Fruit fly (Drosophila melanogaster) whole organism, wandering third instar larva: Measurements from ENCODE around the gene BNIP3.

Experiments used
- Abd-B ChIP-seq: fragments of >200 bp; optimal IDR thresholded peaks from 2 replicates; lab custom pipeline; 2017; ENCODE audit warnings: missing biosample characterization, missing genetic modification characterization
- CG32264 ChIP-seq: fragments of 200-800 bp; sonication (Bioruptor generic); optimal IDR thresholded peaks from 2 replicates; lab custom pipeline; 2016; ENCODE audit warnings: missing biosample characterization, missing genetic modification characterization
- CrebA ChIP-seq: fragments of 200-800 bp; sonication (Bioruptor generic); optimal IDR thresholded peaks from 2 replicates; lab custom pipeline; 2016; ENCODE audit warnings: missing biosample characterization, mild to moderate bottlenecking, missing genetic modification characterization, borderline replicate concordance
- Dif ChIP-seq: fragments of 200-275, 200-300 bp; sonication (Bioruptor generic); optimal IDR thresholded peaks from 2 replicates; lab custom pipeline; 2018; ENCODE audit warnings: missing biosample characterization, missing genetic modification characterization; ENCODE audit not compliant: partially characterized antibody
- GATAd ChIP-seq: sonication (Bioruptor generic); optimal IDR thresholded peaks from 2 replicates; lab custom pipeline; 2016; ENCODE audit warnings: missing biosample characterization, missing genetic modification characterization
- HLH106 ChIP-seq: fragments of 200-800 bp; optimal IDR thresholded peaks from 3 replicates; lab custom pipeline; 2019; ENCODE audit warnings: missing biosample characterization, mild to moderate bottlenecking, missing genetic modification characterization, moderate library complexity
- Hnf4 ChIP-seq: fragments of 200-800 bp; sonication (Bioruptor generic); optimal IDR thresholded peaks from 2 replicates; lab custom pipeline; 2016; ENCODE audit warnings: missing biosample characterization, mild to moderate bottlenecking, missing genetic modification characterization
- Hr78 ChIP-seq: fragments of >200 bp; optimal IDR thresholded peaks from 2 replicates; lab custom pipeline; 2017; ENCODE audit warnings: missing biosample characterization, missing genetic modification characterization
- Jra ChIP-seq: sonication (Bioruptor generic); optimal IDR thresholded peaks from 2 replicates; lab custom pipeline; 2016; ENCODE audit warnings: missing biosample characterization, missing genetic modification characterization
- Myc ChIP-seq: fragments of >200 bp; optimal IDR thresholded peaks from 2 replicates; lab custom pipeline; 2017
- N ChIP-seq: fragments of >200 bp; optimal IDR thresholded peaks from 2 replicates; lab custom pipeline; 2018; ENCODE audit warnings: missing biosample characterization, missing external identifiers, missing genetic modification characterization
- Rel ChIP-seq, 2 experiments: fragments of 200-800 bp; sonication (Bioruptor generic) in 1 of 2; optimal IDR thresholded peaks; 2 replicates in 1 of 2; 3 replicates in 1 of 2; lab custom pipeline; 2016 to 2019; ENCODE audit warnings: mild to moderate bottlenecking in 2 of 2, missing biosample characterization in 2 of 2, missing genetic modification characterization in 2 of 2, moderate library complexity in 1 of 2
- Sp1 ChIP-seq: fragments of 200-800 bp; sonication (Bioruptor generic); optimal IDR thresholded peaks from 3 replicates; lab custom pipeline; 2019; ENCODE audit warnings: missing biosample characterization, mild to moderate bottlenecking, missing genetic modification characterization, moderate library complexity
- br ChIP-seq: fragments of 200-800 bp; sonication (Bioruptor generic); optimal IDR thresholded peaks from 2 replicates; lab custom pipeline; 2016; ENCODE audit warnings: missing biosample characterization, missing genetic modification characterization
- dl ChIP-seq, 2 experiments: fragments of 175-275, 200-275 bp in 1 of 2; fragments of 200-275 bp in 1 of 2; sonication (Bioruptor generic); optimal IDR thresholded peaks; lab custom pipeline; 2018; ENCODE audit warnings: mild to moderate bottlenecking in 2 of 2, missing biosample characterization in 2 of 2, missing genetic modification characterization in 2 of 2, moderate library complexity in 2 of 2; ENCODE audit not compliant: partially characterized antibody in 2 of 2, insufficient read depth in 1 of 2
- dmrt93B ChIP-seq: fragments of 200-800 bp; sonication (Bioruptor generic); optimal IDR thresholded peaks from 2 replicates; lab custom pipeline; 2018; ENCODE audit warnings: missing biosample characterization, mild to moderate bottlenecking, missing genetic modification characterization
- dsf ChIP-seq: sonication (Bioruptor generic); optimal IDR thresholded peaks from 2 replicates; lab custom pipeline; 2016; ENCODE audit warnings: missing biosample characterization, missing genetic modification characterization, borderline replicate concordance
- ey ChIP-seq: fragments of 200-800 bp; sonication (Bioruptor generic); optimal IDR thresholded peaks from 2 replicates; lab custom pipeline; 2016; ENCODE audit warnings: missing biosample characterization, missing genetic modification characterization
- fru ChIP-seq: fragments of 200-800 bp; sonication (Bioruptor generic); optimal IDR thresholded peaks from 3 replicates; lab custom pipeline; 2016; ENCODE audit warnings: missing biosample characterization, mild to moderate bottlenecking, missing genetic modification characterization
- h ChIP-seq: fragments of 200-800 bp; sonication (Bioruptor generic); optimal IDR thresholded peaks from 3 replicates; lab custom pipeline; 2016; ENCODE audit warnings: missing biosample characterization, mild to moderate bottlenecking, missing genetic modification characterization
- jim ChIP-seq: fragments of 175-275, 200-325 bp; sonication (Bioruptor generic); optimal IDR thresholded peaks from 2 replicates; lab custom pipeline; 2016; ENCODE audit warnings: missing biosample characterization, mild to moderate bottlenecking, missing genetic modification characterization
- pan ChIP-seq: fragments of >200 bp; optimal IDR thresholded peaks from 2 replicates; lab custom pipeline; 2017
- psq ChIP-seq: fragments of 200-800 bp; sonication (Bioruptor generic); optimal IDR thresholded peaks from 3 replicates; lab custom pipeline; 2017; ENCODE audit warnings: missing biosample characterization, mild to moderate bottlenecking, missing genetic modification characterization, moderate library complexity
- sage ChIP-seq: fragments of 200-800 bp; sonication (Bioruptor generic); optimal IDR thresholded peaks from 2 replicates; lab custom pipeline; 2016; ENCODE audit warnings: missing biosample characterization, mild to moderate bottlenecking, missing genetic modification characterization
- sv ChIP-seq: fragments of 200-800 bp; sonication (Bioruptor generic); optimal IDR thresholded peaks from 3 replicates; lab custom pipeline; 2016; ENCODE audit warnings: missing biosample characterization, missing genetic modification characterization
- tai ChIP-seq: sonication (Bioruptor generic); optimal IDR thresholded peaks from 2 replicates; lab custom pipeline; 2016; ENCODE audit warnings: missing biosample characterization, missing genetic modification characterization
- usp ChIP-seq: fragments of >200 bp; optimal IDR thresholded peaks from 2 replicates; lab custom pipeline; 2017; ENCODE audit warnings: missing biosample characterization, missing genetic modification characterization
- woc ChIP-seq: sonication (Bioruptor generic); optimal IDR thresholded peaks from 2 replicates; lab custom pipeline; 2016; ENCODE audit warnings: missing biosample characterization, mild to moderate bottlenecking, missing genetic modification characterization

The BNIP3 gene

DNA sequence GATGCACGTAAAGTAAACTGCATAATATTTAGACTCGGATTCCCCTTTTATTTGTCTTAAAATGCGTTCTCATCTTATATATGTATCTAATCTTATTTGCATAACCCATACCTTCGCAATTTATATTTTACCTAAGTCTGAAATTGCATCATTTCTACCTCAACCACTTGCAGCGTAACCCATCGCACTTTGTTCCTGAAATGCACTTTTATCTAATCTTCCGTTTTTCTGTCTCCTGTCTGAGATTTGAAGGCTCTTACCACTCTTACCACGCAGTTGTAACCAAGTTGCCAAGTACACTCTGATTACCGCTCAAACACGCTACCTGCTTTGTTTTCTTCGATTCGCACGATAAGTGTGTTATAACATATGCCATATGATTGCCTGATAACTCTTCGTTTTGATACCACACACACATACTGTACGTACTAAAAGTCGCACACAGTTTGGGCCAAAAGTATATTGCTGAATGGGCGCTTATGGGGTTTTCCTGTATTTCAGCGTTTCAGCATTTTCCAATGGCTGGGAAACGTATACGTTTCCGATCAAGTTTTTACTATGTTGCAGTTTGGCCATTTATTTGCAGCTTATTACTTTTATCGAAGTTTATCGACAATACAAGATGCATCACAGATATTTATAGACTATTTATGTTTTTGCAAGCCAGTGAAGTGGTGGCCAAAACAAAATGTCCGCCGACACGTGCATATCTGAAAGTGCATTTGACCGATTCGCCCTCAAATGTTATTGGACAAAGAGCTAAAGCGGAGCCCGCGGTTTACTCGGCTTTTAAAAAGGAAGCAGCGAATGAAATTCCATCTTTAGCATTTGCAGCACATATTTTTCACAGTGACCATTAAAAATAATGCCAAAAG is 20.2 kb upstream of the BNIP3 start:
- TF ChIP-seq dmrt93B (GFP tag; lab: Kevin White, UChicago) (no peak), ey (peak; percentile 2), br (GFP tag; lab: Kevin White, UChicago) (no peak), sv (GFP tag; lab: Kevin White, UChicago) (no peak), sage (no peak), Hnf4 (no peak), HLH106 (tag; lab: Kevin White, UChicago) (no peak), h (GFP tag; lab: Kevin White, UChicago) (peak; percentile 1), Myc (lab: Kevin White, UChicago) (no peak)

DNA sequence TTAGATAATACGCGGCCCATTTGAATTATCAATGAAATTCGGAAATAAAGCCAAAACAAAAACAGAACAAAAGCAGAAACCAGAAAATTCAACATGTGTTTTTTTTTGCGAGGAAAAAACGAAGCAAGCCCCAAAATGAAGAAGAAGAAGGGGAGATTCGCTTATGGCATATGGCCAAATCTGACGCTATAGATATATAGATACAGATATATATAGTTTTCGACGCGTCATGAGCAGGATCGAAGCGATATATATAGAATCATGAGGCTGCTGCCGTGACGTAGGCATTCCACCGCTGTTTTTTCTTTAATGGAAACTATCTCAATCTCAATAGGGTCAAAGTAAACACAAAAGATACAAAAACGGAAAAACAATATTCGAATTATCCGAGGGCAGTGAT is 19.3 kb upstream of the BNIP3 start:
- no peak for TF ChIP-seq Hnf4
- no peak for TF ChIP-seq GATAd (GFP tag; lab: Kevin White, UChicago)
- TF ChIP-seq Jra, result no peak
- no peak for TF ChIP-seq CrebA (GFP tag; lab: Kevin White, UChicago)
- TF ChIP-seq dl (GFP tag; optimal IDR thresholded peaks at IDR 0.05; lab: Kevin White, UChicago; ENCODE audit: insufficient read depth in 1 of 2, partially characterized antibody in 2 of 2), result no peak
- TF ChIP-seq dmrt93B (GFP tag; lab: Kevin White, UChicago), result no peak
- TF ChIP-seq sv (GFP tag; lab: Kevin White, UChicago), result no peak
- TF ChIP-seq N (GFP tag; lab: Kevin White, UChicago), result no peak
- TF ChIP-seq h (GFP tag; lab: Kevin White, UChicago), result no peak
- TF ChIP-seq Sp1 (GFP tag; lab: Kevin White, UChicago), result no peak
- no peak for TF ChIP-seq psq (GFP tag; lab: Kevin White, UChicago)
- TF ChIP-seq woc, result no peak
- TF ChIP-seq jim, result no peak

DNA sequence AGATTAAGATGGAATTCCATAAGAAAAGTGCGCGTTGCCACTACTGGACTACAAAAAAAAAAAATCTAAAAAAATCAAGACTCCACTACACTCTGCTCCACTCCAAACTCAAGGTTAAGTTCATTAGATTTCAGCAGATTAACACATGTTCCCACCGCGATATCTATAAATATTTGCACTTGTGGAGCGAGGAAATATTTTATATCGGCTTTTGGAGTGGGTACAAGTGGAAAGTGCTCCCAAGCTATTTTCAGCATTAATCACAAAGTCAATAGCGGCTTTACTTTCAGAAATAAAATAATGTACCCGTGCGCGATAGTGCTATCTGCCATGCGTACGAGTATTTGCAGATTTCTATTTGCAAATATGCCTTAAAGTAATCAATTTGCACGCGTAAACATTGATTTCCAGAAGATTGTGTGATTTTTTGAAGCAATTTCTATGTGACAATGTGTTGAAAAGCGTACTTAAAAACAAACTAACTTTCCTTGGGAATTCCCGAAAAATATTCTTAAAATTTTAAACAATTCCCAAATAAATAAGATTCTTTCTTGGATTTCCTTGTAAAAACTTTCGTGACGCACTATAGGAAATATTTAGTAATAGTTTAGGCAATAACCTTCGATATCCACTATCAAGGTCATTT is 18.6 kb upstream of the BNIP3 start:
- TF ChIP-seq ey (no peak), N (GFP tag; lab: Kevin White, UChicago) (no peak), psq (GFP tag; lab: Kevin White, UChicago) (no peak), tai (GFP tag; lab: Kevin White, UChicago) (no peak)

DNA sequence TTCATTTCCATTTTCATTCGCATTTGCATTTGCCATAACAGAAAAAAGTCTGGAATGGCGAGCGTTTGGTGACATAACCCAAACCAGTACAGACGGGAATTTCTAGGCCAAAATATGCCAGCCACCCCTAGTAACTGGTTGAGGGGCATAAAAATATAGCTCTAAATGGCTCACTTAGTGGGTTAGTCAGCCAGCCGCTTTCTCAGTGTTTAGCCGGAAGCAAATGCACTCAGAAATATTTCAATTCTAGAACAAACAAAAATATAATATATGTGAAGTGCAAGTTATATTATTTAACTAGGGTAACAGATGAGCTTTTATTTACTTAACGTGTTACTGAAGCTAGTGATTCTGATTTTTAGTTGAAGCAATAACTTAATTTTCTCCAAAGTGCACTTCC is 17.7 kb upstream of the BNIP3 start:
- TF ChIP-seq psq (GFP tag; lab: Kevin White, UChicago), result no peak
- no peak for TF ChIP-seq br (GFP tag; lab: Kevin White, UChicago)
- TF ChIP-seq usp (GFP tag; lab: Kevin White, UChicago), result no peak
- no peak for TF ChIP-seq fru
- TF ChIP-seq sv (GFP tag; lab: Kevin White, UChicago), result no peak
- TF ChIP-seq jim, result no peak
- no peak for TF ChIP-seq Jra
- no peak for TF ChIP-seq Hr78 (GFP tag; lab: Kevin White, UChicago)
- no peak for TF ChIP-seq Myc (lab: Kevin White, UChicago)
- TF ChIP-seq Abd-B (GFP tag; lab: Kevin White, UChicago), result no peak
- TF ChIP-seq pan (lab: Kevin White, UChicago), result no peak
- TF ChIP-seq Dif (GFP tag; lab: Kevin White, UChicago), result no peak
- no peak for TF ChIP-seq GATAd (GFP tag; lab: Kevin White, UChicago)
- TF ChIP-seq Rel (GFP tag; optimal IDR thresholded peaks at IDR 0.05; lab: Kevin White, UChicago), result no peak
- TF ChIP-seq Rel (tag; optimal IDR thresholded peaks at IDR 0.05; lab: Kevin White, UChicago), result no peak

DNA sequence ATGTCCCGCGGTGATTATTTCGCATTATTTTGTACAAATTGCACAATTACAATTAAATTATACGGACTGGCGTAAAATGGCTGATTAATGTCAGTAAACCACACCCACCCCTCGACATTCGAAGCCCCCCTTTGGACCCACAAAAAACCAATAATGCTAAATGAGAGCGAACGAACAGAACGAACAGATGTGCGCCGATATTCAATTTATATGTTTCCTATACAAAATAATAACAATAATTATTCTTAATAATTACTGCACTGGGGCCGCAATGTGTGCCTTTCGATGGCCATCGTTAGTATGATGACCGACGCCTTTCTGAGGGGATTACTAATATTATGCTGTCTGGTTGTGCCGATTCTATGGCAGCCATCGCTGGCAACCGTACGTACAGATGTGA is 14.2 kb upstream of the BNIP3 start, which contains the start of gene CG13250:
TSS of gene CG13250 (plus strand) at position 301 of the 400 bp plus-strand sequence.
- TF ChIP-seq h (GFP tag; lab: Kevin White, UChicago) (no peak), CG32264 (GFP tag; lab: Kevin White, UChicago) (no peak), sv (GFP tag; lab: Kevin White, UChicago) (no peak), dsf (GFP tag; lab: Kevin White, UChicago) (no peak), tai (GFP tag; lab: Kevin White, UChicago) (no peak), Sp1 (GFP tag; lab: Kevin White, UChicago) (no peak)
